Comparison of ENCODE assay signal across 4 fruit fly cellular contexts in genomic region chr2L:2212478-2212877, dm6.
TF ChIP-seq lines count a peak whose summit lies in the region.

Gene CG15385, minus strand, starts transcription at chr2L:2212571.

- no peak for TF ChIP-seq CTCF in whole organism, embryonic (GFP tag; optimal IDR thresholded peaks at IDR 0.05; lab: Kevin White, UChicago)

TF ChIP-seq in whole organism, adult, 20 proteins besides CTCF, POLR2A, EP300 and RAD21:
- TF ChIP-seq Hr96 (GFP tag; optimal IDR thresholded peaks at IDR 0.05; lab: Kevin White, UChicago): no peak
- peak; percentile 61 for TF ChIP-seq cic (GFP tag; optimal IDR thresholded peaks at IDR 0.05; lab: Kevin White, UChicago)
- peak; percentile 51 for TF ChIP-seq CG12768 (GFP tag; optimal IDR thresholded peaks at IDR 0.05; lab: Kevin White, UChicago)
- peak; percentile 2 for TF ChIP-seq Mnt (GFP tag; optimal IDR thresholded peaks at IDR 0.05; lab: Kevin White, UChicago)
- peak; percentile 10 for TF ChIP-seq CG7101 (tag; optimal IDR thresholded peaks at IDR 0.05; lab: Kevin White, UChicago)
- no peak for TF ChIP-seq Clk (GFP tag; optimal IDR thresholded peaks at IDR 0.05; lab: Kevin White, UChicago)
- peak; percentile 47 for TF ChIP-seq CG33017 (tag; optimal IDR thresholded peaks at IDR 0.05; lab: Kevin White, UChicago)

TF ChIP-seq in whole organism, embryonic, 481 proteins besides CTCF, POLR2A, EP300 and RAD21:
- TF ChIP-seq CoRest (tag; optimal IDR thresholded peaks at IDR 0.05; lab: Kevin White, UChicago): no peak
- TF ChIP-seq gt (GFP tag; IDR thresholded peaks at IDR 0.05; lab: Robert Waterston, UW): no peak
- no peak for TF ChIP-seq wor (GFP tag; IDR thresholded peaks at IDR 0.05; lab: Robert Waterston, UW)
- no peak for TF ChIP-seq unpg (GFP tag; optimal IDR thresholded peaks at IDR 0.05; lab: Kevin White, UChicago)
- no peak for TF ChIP-seq CG11560 (tag; IDR thresholded peaks at IDR 0.05; lab: Robert Waterston, UW)
- TF ChIP-seq MESR4 (GFP tag; optimal IDR thresholded peaks at IDR 0.05; lab: Kevin White, UChicago): peak; percentile 11
- TF ChIP-seq al (GFP tag; IDR thresholded peaks at IDR 0.05; lab: Robert Waterston, UW): no peak
- TF ChIP-seq lmd (GFP tag; IDR thresholded peaks at IDR 0.05; lab: Robert Waterston, UW): no peak
- TF ChIP-seq CG17568 (GFP tag; optimal IDR thresholded peaks at IDR 0.05; lab: Kevin White, UChicago): no peak
- no peak for TF ChIP-seq chm (GFP tag; IDR thresholded peaks at IDR 0.05; lab: Robert Waterston, UW)
- no peak for TF ChIP-seq mld (GFP tag; IDR thresholded peaks at IDR 0.05; lab: Robert Waterston, UW; ENCODE audit: partially characterized antibody)
- TF ChIP-seq CG10959 (GFP tag; IDR thresholded peaks at IDR 0.05; lab: Robert Waterston, UW): no peak
- TF ChIP-seq CG12942 (GFP tag; optimal IDR thresholded peaks at IDR 0.05; lab: Kevin White, UChicago): no peak
- TF ChIP-seq ewg (GFP tag; optimal IDR thresholded peaks at IDR 0.05; lab: Kevin White, UChicago): peak; percentile 96
- TF ChIP-seq Med (GFP tag; lab: Kevin White, UChicago): peak; percentile 70
- TF ChIP-seq row (GFP tag; IDR thresholded peaks at IDR 0.05; lab: Robert Waterston, UW): peak; percentile 49; the same call in 2 of the 3 replicates
- no peak for TF ChIP-seq sd (tag; optimal IDR thresholded peaks at IDR 0.05; lab: Kevin White, UChicago)
- TF ChIP-seq crp (GFP tag; optimal IDR thresholded peaks at IDR 0.05; lab: Kevin White, UChicago): peak in 1 of 2 experiments; percentile 68
- TF ChIP-seq CG14860 (GFP tag; IDR thresholded peaks at IDR 0.05; lab: Robert Waterston, UW; ENCODE audit: partially characterized antibody): no peak
- peak; percentile 3 for TF ChIP-seq CG18599 (GFP tag; optimal IDR thresholded peaks at IDR 0.05; lab: Kevin White, UChicago)
- TF ChIP-seq CG5180 (GFP tag; optimal IDR thresholded peaks at IDR 0.05; lab: Kevin White, UChicago): no peak
TF ChIP-seq in whole organism, embryonic: peak in this region for 6.

TF ChIP-seq in whole organism, prepupa, 60 proteins besides CTCF, POLR2A, EP300 and RAD21:
- TF ChIP-seq Eip78C (GFP tag; lab: Kevin White, UChicago) (peak; percentile 58), spab (GFP tag; optimal IDR thresholded peaks at IDR 0.05; lab: Kevin White, UChicago) (no peak)

TF ChIP-seq in whole organism, wandering third instar larva, 38 proteins besides CTCF, POLR2A, EP300 and RAD21:
- no peak for TF ChIP-seq Hr78 (GFP tag; optimal IDR thresholded peaks at IDR 0.05; lab: Kevin White, UChicago)
- TF ChIP-seq fru (GFP tag; optimal IDR thresholded peaks at IDR 0.05; lab: Kevin White, UChicago): no peak
- TF ChIP-seq dmrt93B (GFP tag; optimal IDR thresholded peaks at IDR 0.05; lab: Kevin White, UChicago): no peak
- peak; percentile 61 for TF ChIP-seq Dif (GFP tag; optimal IDR thresholded peaks at IDR 0.05; lab: Kevin White, UChicago; ENCODE audit: partially characterized antibody)
- no peak for TF ChIP-seq Mio (GFP tag; optimal IDR thresholded peaks at IDR 0.05; lab: Kevin White, UChicago)
- TF ChIP-seq Rel (GFP tag; optimal IDR thresholded peaks at IDR 0.05; lab: Kevin White, UChicago): no peak
- TF ChIP-seq Rel (tag; optimal IDR thresholded peaks at IDR 0.05; lab: Kevin White, UChicago): peak; percentile 54
- TF ChIP-seq Myc (optimal IDR thresholded peaks at IDR 0.05; lab: Kevin White, UChicago): no peak
- TF ChIP-seq psq (GFP tag; optimal IDR thresholded peaks at IDR 0.05; lab: Kevin White, UChicago): no peak
